Fruit fly (Drosophila melanogaster) whole organism, embryonic: Measurements from ENCODE around the gene Snr1.

Experiments used
- Asciz ChIP-seq: fragments of 200-800 bp; sonication (Bioruptor generic); optimal IDR thresholded peaks from 2 replicates; lab custom pipeline; 2017; ENCODE audit warnings: missing biosample characterization, mild to moderate bottlenecking, missing genetic modification characterization, missing genetic modification reagents
- Awh ChIP-seq: fragments of 200-800 bp; sonication (Bioruptor generic); IDR thresholded peaks from 2 replicates; pipeline ENCODE4, ENCODE4 v1.3.6; 2022; ENCODE audit warnings: missing biosample characterization, missing genetic modification characterization
- B-H2 ChIP-seq: fragments of 200-800 bp; sonication (Bioruptor generic); optimal IDR thresholded peaks from 2 replicates; lab custom pipeline; 2018; ENCODE audit warnings: missing biosample characterization, mild to moderate bottlenecking, missing genetic modification characterization
- CG10321 ChIP-seq: fragments of 200-800 bp; sonication (Bioruptor generic); IDR thresholded peaks from 2 replicates; pipeline ENCODE4 v1.3.6; 2022; ENCODE audit warnings: missing biosample characterization, missing genetic modification characterization
- CG11093 ChIP-seq: fragments of 200-800 bp; sonication (Bioruptor generic); IDR thresholded peaks from 3 replicates; pipeline ENCODE4 v1.3.6; 2022; ENCODE audit warnings: missing biosample characterization, missing genetic modification characterization
- CG11456 ChIP-seq: fragments of 200-800 bp; sonication (Bioruptor generic); IDR thresholded peaks from 3 replicates; pipeline ENCODE4 v1.3.6; 2022; ENCODE audit warnings: missing biosample characterization, missing genetic modification characterization
- CG12769 ChIP-seq: fragments of 200-800 bp; sonication (Bioruptor generic); optimal IDR thresholded peaks from 2 replicates; lab custom pipeline; 2019; ENCODE audit warnings: missing biosample characterization, mild to moderate bottlenecking, missing genetic modification characterization, moderate library complexity
- CG16779 ChIP-seq: fragments of 200-800 bp; sonication (Bioruptor generic); IDR thresholded peaks from 2 replicates; pipeline ENCODE4 v1.3.6; 2022; ENCODE audit warnings: missing biosample characterization, missing genetic modification characterization
- CG16813 ChIP-seq: fragments of 200-800 bp; sonication (Bioruptor generic); IDR thresholded peaks from 3 replicates; pipeline ENCODE4 v1.3.6; 2022; ENCODE audit warnings: missing biosample characterization, missing genetic modification characterization; ENCODE audit not compliant: partially characterized antibody
- CG16815 ChIP-seq: fragments of 200-800 bp; sonication (Bioruptor generic); optimal IDR thresholded peaks from 3 replicates; lab custom pipeline; 2017; ENCODE audit warnings: missing biosample characterization, mild to moderate bottlenecking, missing genetic modification characterization
- CG17568 ChIP-seq: fragments of 200-800 bp; sonication (Bioruptor generic); optimal IDR thresholded peaks from 2 replicates; lab custom pipeline; 2018; ENCODE audit warnings: missing biosample characterization, mild to moderate bottlenecking, missing genetic modification characterization, moderate library complexity
- CG4424 ChIP-seq: fragments of 200-800 bp; sonication (Bioruptor generic); optimal IDR thresholded peaks from 3 replicates; lab custom pipeline; 2016; ENCODE audit warnings: missing biosample characterization, missing genetic modification characterization
- CG6765 ChIP-seq: fragments of 200-800 bp; sonication (Bioruptor generic); optimal IDR thresholded peaks from 3 replicates; lab custom pipeline; 2017; ENCODE audit warnings: missing biosample characterization, mild to moderate bottlenecking, missing genetic modification characterization
- CG7372 ChIP-seq: fragments of 200-800 bp; sonication (Bioruptor generic); IDR thresholded peaks from 2 replicates; pipeline ENCODE4 v1.3.6; 2022; ENCODE audit warnings: missing biosample characterization, missing genetic modification characterization
- CG8089 ChIP-seq: fragments of 200-800 bp; sonication (Bioruptor generic); optimal IDR thresholded peaks from 3 replicates; lab custom pipeline; 2016; ENCODE audit warnings: missing biosample characterization, missing genetic modification characterization
- CG8359 ChIP-seq: fragments of 200-800 bp; sonication (Bioruptor generic); optimal IDR thresholded peaks from 2 replicates; lab custom pipeline; 2017; ENCODE audit warnings: missing biosample characterization, mild to moderate bottlenecking, missing genetic modification characterization, borderline replicate concordance
- CG8924 ChIP-seq: fragments of 200-800 bp; optimal IDR thresholded peaks from 3 replicates; lab custom pipeline; 2019; ENCODE audit warnings: missing biosample characterization, mild to moderate bottlenecking, missing genetic modification characterization, moderate library complexity
- CG9437 ChIP-seq: fragments of 200-800 bp; sonication (Bioruptor generic); optimal IDR thresholded peaks from 2 replicates; lab custom pipeline; 2018; ENCODE audit warnings: missing biosample characterization, mild to moderate bottlenecking, missing genetic modification characterization
- CG9817 ChIP-seq: fragments of 200-800 bp; sonication (Bioruptor generic); optimal IDR thresholded peaks from 2 replicates; lab custom pipeline; 2018; ENCODE audit warnings: missing biosample characterization, mild to moderate bottlenecking, missing genetic modification characterization, moderate library complexity
- CTCF ChIP-seq: fragments of 200-800 bp; sonication (Bioruptor generic); optimal IDR thresholded peaks from 2 replicates; lab custom pipeline; 2017; ENCODE audit warnings: missing biosample characterization, mild to moderate bottlenecking, missing genetic modification characterization, moderate library complexity
- Camta ChIP-seq: fragments of 200-800 bp; sonication (Bioruptor generic); optimal IDR thresholded peaks from 2 replicates; lab custom pipeline; 2016; ENCODE audit warnings: missing biosample characterization, missing genetic modification characterization
- Chrac-16 ChIP-seq: fragments of 200-800 bp; sonication (Bioruptor generic); optimal IDR thresholded peaks from 3 replicates; lab custom pipeline; 2016; ENCODE audit warnings: missing biosample characterization, missing genetic modification characterization
- Fer1 ChIP-seq: fragments of 200-800 bp; sonication (Bioruptor generic); optimal IDR thresholded peaks from 2 replicates; lab custom pipeline; 2017; ENCODE audit warnings: missing biosample characterization, mild to moderate bottlenecking, missing genetic modification characterization
- GATAe ChIP-seq: fragments of 200-800 bp; sonication (Bioruptor generic); conservative IDR thresholded peaks from 2 replicates; pipeline ENCODE4 v1.3.6; 2022; ENCODE audit warnings: missing biosample characterization, missing genetic modification characterization
- HmgZ ChIP-seq: fragments of 200-800 bp; sonication (Bioruptor generic); optimal IDR thresholded peaks from 2 replicates; lab custom pipeline; 2018; ENCODE audit warnings: missing biosample characterization, mild to moderate bottlenecking, missing genetic modification characterization
- Hr51 ChIP-seq, 2 experiments: fragments of 200-800 bp; sonication (Bioruptor generic); optimal IDR thresholded peaks; 2 replicates in 1 of 2; 3 replicates in 1 of 2; lab custom pipeline; 2016 to 2018; ENCODE audit warnings: missing biosample characterization in 2 of 2, missing genetic modification characterization in 2 of 2, mild to moderate bottlenecking in 1 of 2, moderate library complexity in 1 of 2
- MESR4 ChIP-seq: fragments of 200-800 bp; sonication (Bioruptor generic); optimal IDR thresholded peaks from 2 replicates; lab custom pipeline; 2018; ENCODE audit warnings: missing biosample characterization, mild to moderate bottlenecking, missing genetic modification characterization, moderate library complexity
- Opbp ChIP-seq: fragments of 200-800 bp; sonication (Bioruptor generic); IDR thresholded peaks from 3 replicates; pipeline ENCODE4 v1.3.6; 2022; ENCODE audit warnings: missing biosample characterization, missing genetic modification characterization; ENCODE audit not compliant: partially characterized antibody
- Ravus ChIP-seq: fragments of 200-800 bp; sonication (Bioruptor generic); IDR thresholded peaks from 2 replicates; pipeline ENCODE4 v1.3.6; 2022; ENCODE audit warnings: missing biosample characterization, missing genetic modification characterization
- Sox100B ChIP-seq: fragments of 200-800 bp; sonication (Bioruptor generic); optimal IDR thresholded peaks from 3 replicates; lab custom pipeline; 2018; ENCODE audit warnings: missing biosample characterization, mild to moderate bottlenecking, missing genetic modification characterization
- Sry-β ChIP-seq: fragments of 200-800 bp; sonication (Bioruptor generic); optimal IDR thresholded peaks from 2 replicates; lab custom pipeline; 2018; ENCODE audit warnings: missing biosample characterization, mild to moderate bottlenecking, missing genetic modification characterization, moderate library complexity
- ato ChIP-seq: fragments of 200-800 bp; sonication (Bioruptor generic); IDR thresholded peaks from 2 replicates; pipeline ENCODE4 v1.3.6; 2022; ENCODE audit warnings: missing biosample characterization, missing genetic modification characterization; ENCODE audit not compliant: partially characterized antibody
- cato ChIP-seq: fragments of 200-800 bp; sonication (Bioruptor generic); optimal IDR thresholded peaks from 2 replicates; lab custom pipeline; 2016; ENCODE audit warnings: missing biosample characterization, missing genetic modification characterization, borderline replicate concordance
- chm ChIP-seq: fragments of 200-800 bp; sonication (Bioruptor generic); IDR thresholded peaks from 2 replicates; pipeline ENCODE4 v1.3.6; 2022; ENCODE audit warnings: missing biosample characterization, missing genetic modification characterization
- ci ChIP-seq: fragments of 200-800 bp; sonication (Bioruptor generic); IDR thresholded peaks from 3 replicates; pipeline ENCODE4 v1.3.6; 2022; ENCODE audit warnings: missing biosample characterization, missing genetic modification characterization
- dan ChIP-seq: fragments of 200-800 bp; sonication (Bioruptor generic); IDR thresholded peaks from 2 replicates; pipeline ENCODE4 v1.3.6; 2022; ENCODE audit warnings: missing biosample characterization, missing genetic modification characterization
- danr ChIP-seq: fragments of 200-800 bp; sonication (Bioruptor generic); IDR thresholded peaks from 2 replicates; pipeline ENCODE4 v1.3.6; 2022; ENCODE audit warnings: missing biosample characterization, missing genetic modification characterization
- gfzf ChIP-seq: fragments of 200-800 bp; sonication (Bioruptor generic); optimal IDR thresholded peaks from 2 replicates; lab custom pipeline; 2016; ENCODE audit warnings: missing biosample characterization, mild to moderate bottlenecking, missing genetic modification characterization, moderate library complexity
- gro ChIP-seq: fragments of 200-800 bp; sonication (Bioruptor generic); optimal IDR thresholded peaks from 2 replicates; lab custom pipeline; 2016; ENCODE audit warnings: missing biosample characterization, missing genetic modification characterization
- gsb ChIP-seq: fragments of 200-800 bp; sonication (Bioruptor generic); IDR thresholded peaks from 2 replicates; pipeline ENCODE4 v1.3.6; 2022; ENCODE audit warnings: missing biosample characterization, missing genetic modification characterization
- ham ChIP-seq: fragments of 200-800 bp; sonication (Bioruptor generic); IDR thresholded peaks from 2 replicates; pipeline ENCODE4 v1.3.6; 2022; ENCODE audit warnings: missing biosample characterization, missing genetic modification characterization
- hkb ChIP-seq, 2 experiments: fragments of 200-800 bp in 1 of 2; fragments of >200 bp in 1 of 2; sonication (Bioruptor generic) in 1 of 2; IDR thresholded peaks in 1 of 2; optimal IDR thresholded peaks in 1 of 2; 2 replicates each; pipeline versions ENCODE4 v1.3.6 to Lab custom; 2017 to 2022; ENCODE audit warnings: missing biosample characterization in 1 of 2, missing genetic modification characterization in 1 of 2
- lbe ChIP-seq: fragments of 200-800 bp; sonication (Bioruptor generic); optimal IDR thresholded peaks from 2 replicates; lab custom pipeline; 2016; ENCODE audit warnings: missing biosample characterization, mild to moderate bottlenecking, missing genetic modification characterization
- prd ChIP-seq, 3 experiments: fragments of >200 bp in 2 of 3; fragments of 200-800 bp in 1 of 3; sonication (Bioruptor generic) in 1 of 3; optimal IDR thresholded peaks in 2 of 3; IDR thresholded peaks in 1 of 3; 2 replicates in 2 of 3; 3 replicates in 1 of 3; pipeline versions ENCODE4 v1.3.6 to Lab custom; 2017 to 2022; ENCODE audit warnings: missing biosample characterization in 1 of 3, missing genetic modification characterization in 1 of 3
- rib ChIP-seq: fragments of 200-800 bp; sonication (Bioruptor generic); IDR thresholded peaks from 2 replicates; pipeline ENCODE4 v1.3.6; 2022; ENCODE audit warnings: missing biosample characterization, missing genetic modification characterization
- schlank ChIP-seq: fragments of 200-800 bp; sonication (Bioruptor generic); optimal IDR thresholded peaks from 2 replicates; lab custom pipeline; 2018; ENCODE audit warnings: missing biosample characterization, mild to moderate bottlenecking, missing genetic modification characterization
- sima ChIP-seq: fragments of 200-800 bp; sonication (Bioruptor generic); optimal IDR thresholded peaks from 2 replicates; lab custom pipeline; 2016; ENCODE audit warnings: missing biosample characterization, missing genetic modification characterization
- slou ChIP-seq: fragments of 200-800 bp; sonication (Bioruptor generic); optimal IDR thresholded peaks from 3 replicates; lab custom pipeline; 2016; ENCODE audit warnings: missing biosample characterization, missing genetic modification characterization
- tio ChIP-seq: fragments of 200-800 bp; sonication (Bioruptor generic); optimal IDR thresholded peaks from 2 replicates; lab custom pipeline; 2017; ENCODE audit warnings: missing biosample characterization, missing genetic modification characterization, inconsistent platforms
- toy ChIP-seq: fragments of 200-800 bp; sonication (Bioruptor generic); IDR thresholded peaks from 2 replicates; pipeline ENCODE4 v1.3.6; 2022; ENCODE audit warnings: missing biosample characterization, missing genetic modification characterization

The Snr1 gene

dm6 chr3R:5485295-5485718 lies 14.6 kb downstream of the Snr1 start, which contains the start of gene CG31550 (continued):
- TF ChIP-seq CG17568 (GFP tag; lab: Kevin White, UChicago) (no peak), danr (peak; percentile 27; the same call in 1 of the 2 replicates), Awh (GFP tag; lab: Robert Waterston, UW) (peak; percentile 25; the same call in 1 of the 2 replicates), prd (optimal IDR thresholded peaks at IDR 0.05; lab: Kevin White, UChicago) (no peak), prd (GFP tag; IDR thresholded peaks at IDR 0.05; lab: Robert Waterston, UW) (peak; percentile 83; the same call in 2 of the 3 replicates), Fer1 (peak; percentile 40), Hr51 (GFP tag; optimal IDR thresholded peaks at IDR 0.05; lab: Kevin White, UChicago) (peak; percentile 53 to 72), CG8924 (tag; lab: Kevin White, UChicago) (peak; percentile 74), CG10321 (GFP tag; lab: Robert Waterston, UW) (no peak), hkb (optimal IDR thresholded peaks at IDR 0.05; lab: Kevin White, UChicago) (no peak), hkb (GFP tag; IDR thresholded peaks at IDR 0.05; lab: Robert Waterston, UW) (peak; percentile 69), chm (no peak), sima (GFP tag; lab: Kevin White, UChicago) (no peak), schlank (tag; lab: Kevin White, UChicago) (no peak), CG16779 (GFP tag; lab: Robert Waterston, UW) (no peak), HmgZ (tag; lab: Kevin White, UChicago) (peak; percentile 40), CG8359 (GFP tag; lab: Kevin White, UChicago) (no peak), toy (GFP tag; lab: Robert Waterston, UW) (peak; percentile 44; the same call in 1 of the 2 replicates), CG8089 (GFP tag; lab: Kevin White, UChicago) (no peak), CG16815 (GFP tag; lab: Kevin White, UChicago) (peak; percentile 46), GATAe (GFP tag; lab: Robert Waterston, UW) (no peak), cato (peak; percentile 19), gfzf (GFP tag; lab: Kevin White, UChicago) (peak; percentile 71), CG7372 (GFP tag; lab: Robert Waterston, UW) (0 out of 2 replicates have a peak, but pooled peaks have one; percentile 55), gro (GFP tag; lab: Kevin White, UChicago) (no peak), CG9817 (tag; lab: Kevin White, UChicago) (peak; percentile 73), Sry-β (GFP tag; lab: Kevin White, UChicago) (peak; percentile 42), Ravus (GFP tag; lab: Robert Waterston, UW) (peak; percentile 43), slou (GFP tag; lab: Kevin White, UChicago) (no peak), CTCF (GFP tag; lab: Kevin White, UChicago) (no peak), CG16813 (GFP tag; lab: Robert Waterston, UW) (no peak), CG11456 (peak; percentile 83), Sox100B (GFP tag; lab: Kevin White, UChicago) (no peak), CG11093 (peak; percentile 62; the same call in 2 of the 3 replicates), B-H2 (GFP tag; lab: Kevin White, UChicago) (peak; percentile 44), MESR4 (GFP tag; lab: Kevin White, UChicago) (peak; percentile 94), CG12769 (no peak), rib (no peak), Asciz (no peak), ham (no peak), CG4424 (GFP tag; lab: Kevin White, UChicago) (peak; percentile 66), CG9437 (GFP tag; lab: Kevin White, UChicago) (peak; percentile 40), Camta (GFP tag; lab: Kevin White, UChicago) (no peak), ato (GFP tag; lab: Robert Waterston, UW) (no peak), Chrac-16 (GFP tag; lab: Kevin White, UChicago) (peak; percentile 76), lbe (GFP tag; lab: Kevin White, UChicago) (peak; percentile 23), Opbp (GFP tag; lab: Robert Waterston, UW) (no peak), tio (GFP tag; lab: Kevin White, UChicago) (no peak), dan (GFP tag; lab: Robert Waterston, UW) (no peak), ci (peak; percentile 76), gsb (GFP tag; lab: Robert Waterston, UW) (no peak), CG6765 (GFP tag; lab: Kevin White, UChicago) (peak; percentile 12)
